Fruit fly (Drosophila melanogaster): ENCODE results near the gene CG11663.

The CG11663 gene

DNA sequence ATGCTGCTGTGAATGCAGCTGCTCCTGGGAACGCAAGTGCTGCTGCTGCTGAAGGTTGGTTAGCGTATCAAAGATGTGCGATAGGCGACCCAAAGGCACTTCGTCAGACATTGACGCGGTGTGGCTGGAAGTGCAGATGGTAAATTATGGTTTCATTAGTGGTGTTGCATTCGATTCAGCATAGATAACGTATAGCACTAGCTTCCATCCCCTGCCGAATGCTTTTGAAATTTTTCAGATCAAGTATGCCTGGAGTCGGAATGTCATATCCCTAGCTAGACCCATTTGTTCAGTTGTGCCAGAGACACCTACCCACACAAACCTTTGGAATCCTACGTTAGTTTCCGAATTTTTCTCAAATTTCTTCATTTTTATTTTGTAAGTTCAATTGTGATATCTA, at the start of gene CG11663:
TSS of gene CG11663 (plus strand) at position 301 of the 400 bp plus-strand sequence.
- TF ChIP-seq CG8478 (optimal IDR thresholded peaks at IDR 0.05) (no peak), CTCF (optimal IDR thresholded peaks at IDR 0.05) (no peak)

- TF ChIP-seq CG8478 (optimal IDR thresholded peaks at IDR 0.05) (no peak), CTCF (optimal IDR thresholded peaks at IDR 0.05) (no peak)
These were observed 49.8 kb upstream of the CG11663 start, which contains the start of gene CG14635 for dm6 chrX:844523-844922. Gene CG14635 (plus strand): TSS chrX:844823.

dm6 chrX:847057-847456, 47.2 kb upstream of the CG11663 start, which contains the start of gene CG3713:
Gene CG3713 (minus strand): TSS chrX:847157.
- TF ChIP-seq CG8478 (optimal IDR thresholded peaks at IDR 0.05) (no peak), CTCF (optimal IDR thresholded peaks at IDR 0.05) (no peak)

DNA sequence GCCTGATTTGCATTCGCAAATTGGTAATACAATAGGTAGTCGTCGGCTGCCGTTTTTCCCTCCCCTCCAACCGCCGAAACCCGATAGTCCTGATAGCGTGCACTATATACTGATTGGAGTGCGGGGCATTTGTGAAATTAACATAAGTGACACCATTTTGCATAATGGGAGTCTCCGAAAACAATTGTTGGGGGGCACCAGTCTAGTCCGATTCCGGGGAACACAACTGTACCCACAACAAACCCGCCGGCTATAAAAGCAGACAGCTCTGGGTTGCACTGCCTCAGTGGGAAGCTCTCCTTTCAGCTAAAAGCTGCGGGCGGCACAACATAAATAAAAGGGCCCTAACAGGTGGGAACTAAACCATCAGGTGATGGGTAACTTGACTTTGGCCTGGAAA, 32.0 kb upstream of the CG11663 start, which contains the start of gene CG14634:
TSS of gene CG14634 (plus strand) at position 301 of the 400 bp plus-strand sequence.
- TF ChIP-seq CTCF (optimal IDR thresholded peaks at IDR 0.05) (no peak), CG8478 (optimal IDR thresholded peaks at IDR 0.05) (no peak)

DNA sequence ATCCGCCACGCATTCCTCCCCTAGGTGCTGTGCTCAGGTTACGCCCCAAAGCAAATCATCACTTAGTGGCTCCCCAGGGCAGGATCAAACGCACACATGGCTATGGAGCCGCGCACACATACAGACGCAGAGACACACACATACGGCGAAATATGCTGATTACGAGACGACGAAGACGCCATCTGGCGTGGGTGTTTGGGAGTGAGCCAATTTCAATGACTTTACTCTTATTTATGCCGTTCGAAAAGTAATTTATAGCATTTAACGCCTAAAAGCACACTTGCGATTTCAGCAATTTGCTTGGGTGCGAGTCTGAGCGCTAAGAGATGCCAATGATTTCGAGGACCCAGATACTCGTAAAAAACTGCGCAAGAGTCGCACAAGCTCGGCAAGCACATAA, 25.8 kb upstream of the CG11663 start:
- TF ChIP-seq CTCF (optimal IDR thresholded peaks at IDR 0.05): peak; percentile 72
- no peak for TF ChIP-seq CG8478 (optimal IDR thresholded peaks at IDR 0.05)

DNA sequence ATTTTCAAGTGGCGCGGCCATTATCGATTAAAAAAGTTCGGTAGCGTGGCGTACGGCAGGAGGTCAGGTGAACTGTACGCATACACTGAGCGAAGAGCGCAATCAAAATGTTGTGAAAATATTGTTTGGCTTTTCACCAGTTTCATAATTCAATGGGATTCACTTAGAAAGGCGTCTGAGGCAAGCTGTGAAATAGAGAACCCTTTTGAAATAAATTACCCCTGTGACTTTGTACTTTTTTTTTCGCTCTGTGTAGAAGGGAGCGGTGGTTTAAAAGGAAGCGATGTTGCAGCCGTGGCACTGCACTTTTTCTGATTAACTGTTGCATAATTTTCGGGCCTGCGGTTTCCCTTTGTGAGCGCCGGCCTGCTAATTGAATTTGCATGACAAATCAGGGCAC, 20.5 kb upstream of the CG11663 start:
- TF ChIP-seq CTCF (optimal IDR thresholded peaks at IDR 0.05) (no peak), CG8478 (optimal IDR thresholded peaks at IDR 0.05) (no peak)

- TF ChIP-seq CTCF (optimal IDR thresholded peaks at IDR 0.05) (no peak), CG8478 (optimal IDR thresholded peaks at IDR 0.05) (no peak)
These were observed 18.9 kb upstream of the CG11663 start, which contains the start of gene CG11664 for dm6 chrX:875432-875831. Gene CG11664 (plus strand): TSS chrX:875732.

- TF ChIP-seq CG8478 (optimal IDR thresholded peaks at IDR 0.05): no peak
- no peak for TF ChIP-seq CTCF (optimal IDR thresholded peaks at IDR 0.05)
These were observed 4.1 kb downstream of the CG11663 start for dm6 chrX:898367-898766.

DNA sequence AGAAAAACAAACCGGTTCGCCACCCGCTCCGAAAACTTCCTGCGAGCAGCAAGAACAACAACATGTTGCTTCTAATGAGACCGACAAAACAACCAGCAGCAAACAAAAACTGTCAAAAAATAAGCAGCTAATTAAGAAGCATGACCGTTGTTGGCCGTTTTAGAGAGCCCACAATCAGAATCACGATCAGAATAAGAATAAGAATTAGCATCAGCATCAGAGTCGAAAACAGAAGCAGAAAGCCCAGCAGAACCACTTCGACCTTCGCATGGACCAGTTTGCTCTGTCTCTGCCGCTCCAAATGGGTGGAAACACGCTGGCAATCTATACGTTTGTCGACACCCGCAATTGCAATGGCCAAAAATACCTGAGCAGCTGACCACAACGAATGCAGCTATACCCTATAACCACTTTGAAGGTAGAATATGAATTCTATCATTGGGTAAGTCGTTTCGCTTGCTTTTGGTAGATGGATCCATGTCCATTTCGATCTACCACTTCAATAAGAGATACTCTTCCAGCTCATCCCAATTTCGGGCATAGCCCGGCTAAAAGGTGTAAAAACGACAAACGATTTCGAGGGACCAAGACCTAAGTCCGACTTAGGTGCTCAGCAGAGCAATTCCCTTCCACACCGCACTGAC, 5.2 kb downstream of the CG11663 start:
- TF ChIP-seq CTCF (optimal IDR thresholded peaks at IDR 0.05) (no peak), CG8478 (optimal IDR thresholded peaks at IDR 0.05) (no peak)

DNA sequence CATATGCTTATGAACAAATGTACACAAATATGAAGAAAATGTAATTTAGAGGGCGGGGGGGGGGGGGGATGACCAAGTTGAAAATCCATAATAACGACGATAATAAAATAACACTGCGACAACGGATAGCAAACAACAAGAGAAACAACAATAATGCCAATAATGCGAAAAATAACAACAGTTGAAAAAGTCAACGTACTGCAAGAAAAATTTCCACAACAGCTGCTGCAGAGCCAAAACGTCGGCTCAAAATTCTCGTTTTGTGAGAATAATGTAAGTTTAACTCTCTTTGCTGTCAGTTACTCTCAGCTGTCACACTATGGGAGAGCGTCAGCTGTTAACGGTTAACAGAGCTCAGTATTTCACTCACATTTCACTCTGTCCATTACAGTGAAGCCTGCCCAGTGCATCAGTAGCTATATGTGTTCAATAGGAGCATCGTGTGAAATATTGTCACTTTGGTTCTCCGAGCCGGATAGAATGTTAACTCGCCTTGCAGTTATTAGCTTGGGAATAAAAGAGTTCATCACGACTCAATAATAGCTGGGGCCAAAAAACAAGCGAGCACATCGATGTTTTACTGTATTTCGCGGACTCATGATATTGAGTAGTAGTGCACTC, 6.6 kb downstream of the CG11663 start:
- TF ChIP-seq CG8478 (optimal IDR thresholded peaks at IDR 0.05): no peak
- no peak for TF ChIP-seq CTCF (optimal IDR thresholded peaks at IDR 0.05)

DNA sequence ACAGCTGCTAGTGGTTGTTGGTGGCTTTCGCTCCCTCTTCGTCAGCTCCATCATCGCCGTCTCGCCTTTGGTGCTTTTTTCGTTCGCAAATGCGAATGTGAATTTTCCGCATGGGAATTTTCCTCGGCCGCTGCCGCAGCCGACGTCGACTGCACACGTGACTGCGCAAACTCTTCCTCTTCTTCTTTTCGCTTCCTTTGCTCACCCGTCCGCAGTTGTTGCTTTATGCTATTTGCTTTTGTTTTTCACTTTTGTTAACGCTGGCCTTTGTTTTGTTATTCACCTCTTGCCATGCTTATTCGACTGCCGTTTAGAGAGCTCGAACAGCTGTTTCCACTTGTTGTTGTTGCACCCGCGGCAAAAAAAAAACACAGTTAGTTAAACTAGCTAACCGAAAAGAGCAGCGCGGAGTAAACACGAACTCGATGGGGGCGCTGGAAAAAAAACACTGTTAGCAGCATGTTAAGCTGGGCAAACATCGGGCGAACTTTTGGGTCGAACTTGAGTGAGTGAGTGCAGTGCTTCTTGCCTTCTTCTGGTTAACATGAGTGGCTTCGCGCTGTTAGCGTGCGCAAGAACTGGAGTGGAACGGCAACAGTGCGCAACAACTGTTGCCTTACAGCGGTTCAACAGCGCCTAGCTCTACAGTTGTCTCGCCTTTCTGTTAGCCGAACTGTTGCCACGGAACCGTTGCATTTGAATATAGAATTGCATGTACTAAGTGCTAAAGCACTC, 14.6 kb downstream of the CG11663 start:
- no peak for TF ChIP-seq CTCF (optimal IDR thresholded peaks at IDR 0.05)
- TF ChIP-seq CG8478 (optimal IDR thresholded peaks at IDR 0.05): no peak

DNA sequence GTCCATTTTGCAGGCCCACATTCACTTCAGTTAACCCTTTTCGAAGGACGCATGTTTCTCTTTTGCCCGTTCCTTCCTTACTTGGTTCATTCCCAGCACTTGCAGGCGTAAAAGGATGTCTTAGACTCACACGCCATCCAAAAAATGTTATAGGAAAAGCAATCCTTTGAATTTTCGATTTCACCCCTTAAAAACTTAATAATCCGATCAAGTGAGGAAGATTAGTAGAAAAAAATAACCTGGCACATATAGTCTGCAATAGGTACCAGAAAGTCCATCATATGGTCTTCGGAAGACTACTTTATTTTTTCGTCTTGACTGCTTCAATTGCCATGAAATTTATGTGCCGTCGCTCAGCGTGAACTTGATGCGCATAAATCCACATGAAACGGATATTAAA, 27.1 kb downstream of the CG11663 start:
- no peak for TF ChIP-seq CTCF (optimal IDR thresholded peaks at IDR 0.05)
- no peak for TF ChIP-seq CG8478 (optimal IDR thresholded peaks at IDR 0.05)

DNA sequence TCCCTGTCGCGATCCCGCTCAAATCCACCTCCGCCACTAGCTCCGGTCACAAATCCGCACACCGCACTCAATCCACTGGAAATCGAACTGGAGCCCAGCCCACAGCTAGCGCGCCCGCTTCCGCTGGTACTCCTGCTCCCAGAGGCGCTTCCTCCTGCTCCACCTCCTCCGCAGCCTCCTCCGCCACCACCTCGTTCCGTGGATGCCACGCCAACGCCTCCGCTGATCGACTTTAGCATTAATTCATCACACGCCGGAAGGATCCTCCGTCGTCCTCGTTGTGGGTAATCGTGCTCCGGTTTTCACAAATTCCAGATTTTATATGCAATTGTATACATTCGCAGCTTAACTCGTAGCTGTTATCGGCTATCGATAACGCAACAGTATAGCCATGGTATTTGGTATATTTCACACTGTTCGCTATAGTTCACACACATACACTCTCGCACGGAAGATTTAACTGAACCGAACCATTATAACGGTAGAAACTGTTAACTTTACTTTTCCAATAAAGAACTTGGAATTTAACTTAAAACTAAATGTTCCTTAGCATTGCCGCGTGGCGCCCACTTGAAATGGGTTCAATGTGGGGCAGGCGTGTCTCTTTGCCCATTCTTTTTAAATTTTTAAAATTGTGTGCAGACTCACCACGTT, 33.1 kb downstream of the CG11663 start, which contains the start of gene Lztr1:
TSS of gene Lztr1 (minus strand) at position 374 of the 654 bp plus-strand sequence.
- no peak for TF ChIP-seq CG8478 (optimal IDR thresholded peaks at IDR 0.05)
- TF ChIP-seq CTCF (optimal IDR thresholded peaks at IDR 0.05): no peak

DNA sequence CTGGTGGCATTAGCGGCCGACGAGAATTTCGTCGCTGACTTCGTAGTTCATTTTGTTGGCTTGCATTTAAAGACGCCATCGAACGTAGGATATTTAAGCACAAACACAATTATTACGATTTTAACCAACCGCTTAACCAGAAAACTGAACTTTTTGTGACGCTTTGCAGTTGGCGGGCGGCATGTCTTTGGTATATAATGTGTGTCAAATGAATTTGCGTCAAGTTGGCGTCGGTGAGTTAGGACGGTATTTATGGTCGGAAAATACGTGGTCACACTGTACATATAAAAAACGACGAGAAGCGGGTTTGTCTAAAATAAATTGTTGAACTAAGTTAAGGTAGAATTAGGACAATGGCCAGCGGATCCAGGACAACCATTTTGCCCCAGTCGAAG, 33.6 kb downstream of the CG11663 start, which contains the start of the genes CG43867 and MED22:
TSS of gene CG43867 (minus strand) at position 113 of the 395 bp plus-strand sequence.
TSS of gene MED22 (plus strand) at position 277 of the 395 bp plus-strand sequence.
- TF ChIP-seq CTCF (optimal IDR thresholded peaks at IDR 0.05): no peak
- no peak for TF ChIP-seq CG8478 (optimal IDR thresholded peaks at IDR 0.05)

Data from S2 (cell line).